Fruit fly (Drosophila melanogaster) whole organism: ENCODE results near the gene CG31115.

Experiments
- CG8478 ChIP-seq: fragments of >200 bp; optimal IDR thresholded peaks from 2 replicates; lab custom pipeline; 2018; ENCODE audit warnings: inconsistent platforms
- Dll ChIP-seq: fragments of >200 bp; optimal IDR thresholded peaks from 2 replicates; lab custom pipeline; 2017
- EcR ChIP-seq, 2 experiments: fragments of >200 bp; optimal IDR thresholded peaks; 2 replicates each; lab custom pipeline; 2017; ENCODE audit warnings: missing biosample characterization in 2 of 2, missing genetic modification characterization in 2 of 2, missing genetic modification reagents in 2 of 2
- pan ChIP-seq: fragments of >200 bp; optimal IDR thresholded peaks from 2 replicates; lab custom pipeline; 2017
- psq ChIP-seq: fragments of >200 bp; optimal IDR thresholded peaks from 2 replicates; lab custom pipeline; 2017
- usp ChIP-seq: fragments of >200 bp; optimal IDR thresholded peaks from 2 replicates; lab custom pipeline; 2017; ENCODE audit warnings: missing biosample characterization, missing genetic modification characterization, mixed read lengths

CG31115 gene

DNA sequence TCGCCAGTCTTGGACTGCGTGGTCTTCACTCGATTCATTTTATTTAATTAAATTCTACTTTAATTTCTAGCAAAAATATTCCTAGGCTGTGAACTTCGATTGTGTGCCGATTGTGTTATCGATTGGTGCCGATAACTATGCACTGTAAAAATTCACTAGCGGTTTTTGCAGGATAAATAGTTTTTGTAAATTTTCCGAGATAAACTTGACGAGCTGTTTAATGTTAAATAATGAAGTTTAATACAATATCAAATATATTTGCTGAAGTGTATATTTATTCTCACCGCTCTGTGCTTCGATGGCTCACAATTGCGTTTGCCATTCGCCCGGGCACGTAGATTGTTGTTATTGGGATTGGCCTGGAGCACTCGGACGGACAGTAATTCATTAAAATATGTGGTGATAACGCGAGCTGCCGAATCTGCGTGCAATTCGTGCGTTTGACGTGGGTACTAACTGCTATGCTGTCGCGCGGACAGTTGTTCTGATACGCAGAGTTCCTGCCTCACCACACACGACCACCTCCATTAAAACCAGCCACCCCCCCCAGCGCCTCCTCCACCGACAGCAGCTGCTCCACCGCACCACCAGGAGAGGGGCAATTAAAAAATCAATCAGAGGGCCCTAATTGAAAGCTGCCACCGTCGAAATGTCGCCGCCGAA is 11.7 kb upstream of the CG31115 start, which contains the start of the genes EMC6 and Hr96:
Gene EMC6, minus strand, starts transcription at position 123 of the 663 bp plus-strand sequence.
Gene Hr96, plus strand, starts transcription at position 341 of the 663 bp plus-strand sequence.
- no peak for TF ChIP-seq CG8478
- no peak for TF ChIP-seq usp
- no peak for TF ChIP-seq psq (lab: Kevin White, UChicago)
- no peak for TF ChIP-seq Dll (lab: Kevin White, UChicago)
- TF ChIP-seq pan (lab: Kevin White, UChicago), result no peak
- TF ChIP-seq EcR (GFP tag; optimal IDR thresholded peaks at IDR 0.05; lab: Kevin White, UChicago), result no peak

DNA sequence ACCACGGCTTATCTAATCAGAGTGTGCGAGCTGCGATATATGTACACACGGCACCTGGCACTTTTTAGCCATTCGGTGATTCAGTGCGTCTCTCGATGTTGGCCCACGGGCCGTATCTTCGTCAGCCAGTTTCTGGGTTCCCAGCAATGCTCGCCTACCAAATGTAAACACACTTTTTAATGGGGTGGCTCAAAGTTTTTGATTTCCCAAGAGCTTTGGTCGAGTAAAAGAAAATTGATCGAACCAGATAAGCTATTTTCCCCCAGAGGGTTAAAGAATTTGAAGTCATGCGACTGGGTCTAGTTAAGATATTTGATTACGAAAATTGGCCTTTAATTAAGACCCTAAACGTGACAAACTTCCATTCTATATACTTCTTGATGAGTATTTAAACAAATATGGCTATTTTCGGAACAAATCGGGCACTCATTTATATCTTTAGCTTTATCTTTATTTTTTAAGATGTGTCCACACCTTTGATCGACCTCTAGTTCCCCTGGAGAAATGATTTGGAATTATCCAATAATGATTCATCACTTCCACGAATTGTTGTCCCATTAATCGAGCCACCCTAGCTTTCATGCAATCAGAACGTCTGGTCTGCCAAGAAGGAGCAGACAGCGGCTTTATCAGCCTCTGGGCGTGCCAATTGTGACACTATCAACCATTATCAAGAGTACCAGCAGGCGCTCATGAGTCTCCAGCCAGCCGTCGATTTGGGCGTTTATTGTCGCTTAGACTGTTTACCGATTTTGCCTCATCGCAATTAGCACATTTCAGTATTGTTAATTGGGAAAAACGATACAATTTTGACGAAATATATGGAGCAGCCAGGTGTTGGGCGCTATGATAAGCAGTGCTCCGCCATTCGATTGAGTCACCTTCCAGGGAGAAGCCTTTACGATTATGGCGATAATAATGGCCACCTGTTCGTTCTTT is 9.2 kb upstream of the CG31115 start:
- TF ChIP-seq EcR (GFP tag; optimal IDR thresholded peaks at IDR 0.05; lab: Kevin White, UChicago), result no peak

- TF ChIP-seq EcR (GFP tag; optimal IDR thresholded peaks at IDR 0.05; lab: Kevin White, UChicago), result no peak
- no peak for TF ChIP-seq psq (lab: Kevin White, UChicago)
- no peak for TF ChIP-seq usp
- no peak for TF ChIP-seq pan (lab: Kevin White, UChicago)
- TF ChIP-seq Dll (lab: Kevin White, UChicago), result no peak
- TF ChIP-seq CG8478, result no peak
Observed at dm6 chr3R:25032686-25033085, 4.1 kb upstream of the CG31115 start.

- TF ChIP-seq EcR (GFP tag; optimal IDR thresholded peaks at IDR 0.05; lab: Kevin White, UChicago) (no peak), CG8478 (no peak), psq (lab: Kevin White, UChicago) (no peak), Dll (lab: Kevin White, UChicago) (no peak), pan (lab: Kevin White, UChicago) (no peak), usp (no peak)
Observed at dm6 chr3R:25033142-25033586, 3.6 kb upstream of the CG31115 start, which contains the start of gene Smg6. TSS of gene Smg6 (minus strand) at chr3R:25033465.

DNA sequence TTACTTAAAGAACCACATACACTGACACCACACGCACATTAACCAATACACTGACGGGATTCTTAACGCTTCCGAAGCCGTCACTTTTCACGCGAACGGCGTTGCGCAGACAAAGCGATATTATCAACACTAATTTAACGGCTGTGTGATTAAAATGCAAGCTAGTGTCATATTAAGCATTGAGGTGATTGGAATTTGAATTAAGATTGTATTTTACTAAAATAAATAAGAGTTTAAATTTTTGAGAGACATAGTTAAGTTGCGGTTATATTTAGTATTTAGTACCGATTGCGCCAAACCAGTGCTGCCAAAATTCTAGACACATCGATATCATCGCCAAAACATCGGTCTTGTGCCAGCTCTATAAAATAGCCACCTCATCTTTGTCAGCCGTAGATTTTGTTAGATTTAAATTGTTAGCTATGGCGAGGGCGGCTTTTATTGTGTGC is 2.3 kb downstream of the CG31115 start, which contains the start of the genes Ythdf and bai:
Gene Ythdf, minus strand, starts transcription at position 222 of the 449 bp plus-strand sequence.
Gene bai, plus strand, starts transcription at position 347 of the 449 bp plus-strand sequence.
- TF ChIP-seq EcR (GFP tag; optimal IDR thresholded peaks at IDR 0.05; lab: Kevin White, UChicago) (no peak), usp (no peak), Dll (lab: Kevin White, UChicago) (no peak), pan (lab: Kevin White, UChicago) (no peak), psq (lab: Kevin White, UChicago) (no peak), CG8478 (no peak)

DNA sequence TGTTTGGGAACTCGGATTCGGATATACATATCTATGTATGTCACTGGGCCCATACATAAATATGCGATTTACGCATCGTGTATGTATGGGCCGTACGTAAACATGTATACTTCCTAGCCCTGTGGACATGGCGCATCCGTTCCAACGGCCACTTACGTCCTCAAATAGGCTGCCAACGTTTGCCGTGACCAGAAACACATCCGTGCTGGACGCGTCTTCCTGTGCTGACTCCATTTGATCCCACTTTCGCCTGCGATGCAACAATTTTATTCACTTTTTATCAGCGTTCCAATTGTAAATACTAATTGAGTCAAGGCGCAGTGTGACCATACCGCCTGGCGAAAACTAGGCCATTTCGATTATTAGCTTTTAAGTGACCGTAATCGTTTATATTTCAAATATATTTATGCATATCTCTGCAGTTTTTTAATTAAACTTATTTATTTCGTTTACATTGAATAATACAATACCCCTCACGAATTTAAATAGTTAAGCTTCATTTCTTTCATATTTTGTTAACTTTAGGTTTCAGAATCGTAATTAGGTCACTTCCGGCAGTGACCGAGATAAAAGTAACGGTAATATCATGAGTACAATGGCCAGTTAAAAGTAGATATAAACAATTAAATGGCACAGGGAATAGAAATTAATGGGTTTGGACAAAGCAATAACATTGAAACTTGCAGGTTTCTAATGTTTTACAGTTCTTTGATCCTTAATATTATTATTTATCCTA is 8.2 kb downstream of the CG31115 start, which contains the start of gene 5PtaseI:
Gene 5PtaseI, minus strand, starts transcription at position 336 of the 736 bp plus-strand sequence.
- TF ChIP-seq psq (lab: Kevin White, UChicago), result no peak
- TF ChIP-seq CG8478, result no peak
- no peak for TF ChIP-seq EcR (GFP tag; optimal IDR thresholded peaks at IDR 0.05; lab: Kevin White, UChicago)
- TF ChIP-seq pan (lab: Kevin White, UChicago), result no peak
- TF ChIP-seq Dll (lab: Kevin White, UChicago), result no peak
- no peak for TF ChIP-seq usp

- TF ChIP-seq usp (no peak), CG8478 (no peak), Dll (lab: Kevin White, UChicago) (no peak), psq (lab: Kevin White, UChicago) (no peak), pan (lab: Kevin White, UChicago) (no peak), EcR (GFP tag; optimal IDR thresholded peaks at IDR 0.05; lab: Kevin White, UChicago) (no peak)
Observed at dm6 chr3R:25046023-25046422, 9.3 kb downstream of the CG31115 start, which contains the start of gene CG11786. TSS of gene CG11786 (plus strand) at chr3R:25046323.

- no peak for TF ChIP-seq pan (lab: Kevin White, UChicago)
- TF ChIP-seq EcR (GFP tag; optimal IDR thresholded peaks at IDR 0.05; lab: Kevin White, UChicago), result no peak
- TF ChIP-seq psq (lab: Kevin White, UChicago), result no peak
- no peak for TF ChIP-seq Dll (lab: Kevin White, UChicago)
- no peak for TF ChIP-seq CG8478
- TF ChIP-seq usp, result no peak
Observed at dm6 chr3R:25047504-25047903, 10.8 kb downstream of the CG31115 start, which contains the start of gene CG11790. TSS of gene CG11790 (plus strand) at chr3R:25047706.

DNA sequence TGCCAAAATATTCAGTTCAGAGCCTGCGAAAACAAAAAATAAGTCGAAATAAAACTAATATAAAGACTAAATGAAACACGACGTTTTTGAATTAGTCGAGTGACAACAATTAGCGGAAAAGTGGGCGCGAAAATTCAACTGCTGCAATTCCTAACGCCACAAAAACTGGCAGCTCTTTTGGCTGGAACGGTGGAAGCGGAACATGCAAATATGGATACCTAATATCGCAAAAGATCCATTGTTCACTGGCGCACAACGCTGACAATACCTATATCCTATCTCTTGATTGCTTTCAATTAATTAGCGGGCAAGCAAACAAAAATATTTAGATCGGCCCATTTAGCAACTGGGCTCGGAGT is 12.6 kb downstream of the CG31115 start, which contains the start of gene CG11791:
Gene CG11791, plus strand, starts transcription at position 234 of the 359 bp plus-strand sequence.
- TF ChIP-seq pan (lab: Kevin White, UChicago) (no peak), CG8478 (no peak), Dll (lab: Kevin White, UChicago) (no peak), psq (lab: Kevin White, UChicago) (no peak), EcR (GFP tag; optimal IDR thresholded peaks at IDR 0.05; lab: Kevin White, UChicago) (no peak), usp (no peak)

DNA sequence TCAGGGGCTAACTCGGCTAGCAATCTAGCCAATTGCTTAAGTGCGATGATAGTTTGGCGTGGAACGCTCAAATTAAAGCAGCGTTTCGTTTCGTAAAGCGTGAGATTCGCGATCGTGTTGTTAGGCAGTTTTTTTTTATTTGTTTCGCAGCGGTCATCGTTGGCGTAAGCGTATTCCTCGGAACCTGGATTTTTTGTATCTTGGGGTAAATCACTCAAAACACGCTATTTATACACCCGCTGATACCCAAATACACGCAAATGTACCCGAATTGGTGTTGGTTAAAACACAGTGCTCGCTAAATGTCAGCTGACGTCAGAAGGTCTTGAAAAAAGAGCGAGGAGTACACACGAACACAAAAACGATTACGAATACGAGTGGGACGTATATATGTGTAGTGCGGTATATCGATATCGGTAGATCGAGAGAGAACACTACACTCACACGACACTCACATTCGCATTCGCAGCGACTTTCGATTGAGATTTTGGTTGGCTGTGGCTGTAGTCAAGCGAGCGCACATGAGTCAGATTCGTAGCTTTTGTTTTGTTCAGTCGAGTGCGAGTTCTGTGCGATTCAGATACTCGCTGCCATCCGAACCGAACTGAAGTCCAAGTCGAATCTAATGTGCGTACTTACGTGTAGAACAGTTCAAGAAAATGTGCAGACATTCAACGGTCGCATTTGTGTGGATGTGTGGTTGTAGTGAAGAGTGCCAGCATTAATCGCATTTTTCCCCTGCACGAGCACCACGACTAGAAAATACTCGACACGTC is 13.2 kb downstream of the CG31115 start:
- no peak for TF ChIP-seq EcR (GFP tag; optimal IDR thresholded peaks at IDR 0.05; lab: Kevin White, UChicago)
- no peak for TF ChIP-seq psq (lab: Kevin White, UChicago)
- no peak for TF ChIP-seq pan (lab: Kevin White, UChicago)
- TF ChIP-seq usp, result no peak
- TF ChIP-seq Dll (lab: Kevin White, UChicago), result no peak
- TF ChIP-seq CG8478, result no peak
